Fruit fly (Drosophila melanogaster): ENCODE results near the gene CG31760.

The CG31760 gene

dm6 chr2L:12137708-12138107, 4.9 kb upstream of the CG31760 start, which contains the start of gene Gr33a:
Gene Gr33a (plus strand): TSS chr2L:12138008.
- TF ChIP-seq CTCF (optimal IDR thresholded peaks at IDR 0.05) (no peak), CG8478 (optimal IDR thresholded peaks at IDR 0.05) (no peak)

dm6 chr2L:12161467-12161866, 18.9 kb downstream of the CG31760 start, which contains the start of gene CG31861:
Gene CG31861 (plus strand): TSS chr2L:12161767.
- TF ChIP-seq CG8478 (optimal IDR thresholded peaks at IDR 0.05) (no peak), CTCF (optimal IDR thresholded peaks at IDR 0.05) (no peak)

- TF ChIP-seq CTCF (optimal IDR thresholded peaks at IDR 0.05), result no peak
- TF ChIP-seq CG8478 (optimal IDR thresholded peaks at IDR 0.05), result no peak
Observed at dm6 chr2L:12163941-12164340, 21.4 kb downstream of the CG31760 start, which contains the start of gene ZnT33D. Gene ZnT33D (plus strand): TSS chr2L:12164241.

- TF ChIP-seq CTCF (optimal IDR thresholded peaks at IDR 0.05) (no peak), CG8478 (optimal IDR thresholded peaks at IDR 0.05) (no peak)
Observed at dm6 chr2L:12170250-12170649, 27.7 kb downstream of the CG31760 start, which contains the start of gene CG17217. Gene CG17217 (plus strand): TSS chr2L:12170550.

- TF ChIP-seq CG8478 (optimal IDR thresholded peaks at IDR 0.05), result no peak
- peak in 1 of 2 experiments; percentile 21 for TF ChIP-seq CTCF (optimal IDR thresholded peaks at IDR 0.05)
Observed at dm6 chr2L:12172536-12173234, 30.1 kb downstream of the CG31760 start, which contains the start of the genes CG6583 and crok. Gene CG6583 (minus strand): TSS chr2L:12172586. Gene crok (plus strand): TSS chr2L:12172981.

- no peak for TF ChIP-seq CTCF (optimal IDR thresholded peaks at IDR 0.05)
Observed at dm6 chr2L:12174493-12175129, 32.0 kb downstream of the CG31760 start, which contains the start of gene bru1. Gene bru1 (plus strand): TSS chr2L:12175004.

dm6 chr2L:12177621-12178020, 35.0 kb downstream of the CG31760 start, which contains the start of gene atilla:
Gene atilla (minus strand): TSS chr2L:12177886.
- no peak for TF ChIP-seq CG8478 (optimal IDR thresholded peaks at IDR 0.05)
- TF ChIP-seq CTCF (optimal IDR thresholded peaks at IDR 0.05), result no peak

dm6 chr2L:12192978-12193377, 50.4 kb downstream of the CG31760 start:
- no peak for TF ChIP-seq CTCF (optimal IDR thresholded peaks at IDR 0.05)
- no peak for TF ChIP-seq CG8478 (optimal IDR thresholded peaks at IDR 0.05)

dm6 chr2L:12194858-12195257, 52.3 kb downstream of the CG31760 start:
- TF ChIP-seq CTCF (optimal IDR thresholded peaks at IDR 0.05), result no peak
- TF ChIP-seq CG8478 (optimal IDR thresholded peaks at IDR 0.05), result no peak

- no peak for TF ChIP-seq CG8478 (optimal IDR thresholded peaks at IDR 0.05)
Observed at dm6 chr2L:12200990-12201389, 58.4 kb downstream of the CG31760 start.

dm6 chr2L:12207549-12207948, 65.0 kb downstream of the CG31760 start, which contains the start of gene CG31759:
Gene CG31759 (plus strand): TSS chr2L:12207709.
- TF ChIP-seq CTCF (optimal IDR thresholded peaks at IDR 0.05) (no peak), CG8478 (optimal IDR thresholded peaks at IDR 0.05) (no peak)

All from S2 (cell line).